Fruit fly (Drosophila melanogaster): ENCODE data around the gene CG9458.

Gene CG9458

dm6 chr3R:9867911-9868537, 48.3 kb upstream of the CG9458 start, which contains the start of gene Teh1 (continued):
- TF ChIP-seq HLH4C (GFP tag; IDR thresholded peaks at IDR 0.05; ENCODE audit: partially characterized antibody) (0 out of 3 replicates have a peak, but pooled peaks have one; percentile 44), Med (GFP tag) (peak; percentile 80), CG10274 (GFP tag; optimal IDR thresholded peaks at IDR 0.05) (no peak), CG4730 (GFP tag; IDR thresholded peaks at IDR 0.05) (no peak), CG4617 (GFP tag; optimal IDR thresholded peaks at IDR 0.05; ENCODE audit: borderline replicate concordance) (no peak), Ptx1 (GFP tag; IDR thresholded peaks at IDR 0.05) (no peak), crol (GFP tag; IDR thresholded peaks at IDR 0.05) (no peak), Dll (GFP tag; IDR thresholded peaks at IDR 0.05; ENCODE audit: partially characterized antibody) (0 out of 4 replicates have a peak, but pooled peaks have one; percentile 16), zen2 (GFP tag; IDR thresholded peaks at IDR 0.05; ENCODE audit: partially characterized antibody) (0 out of 3 replicates have a peak, but pooled peaks have one; percentile 38), CG10321 (GFP tag; IDR thresholded peaks at IDR 0.05) (no peak), CG30403 (GFP tag; optimal IDR thresholded peaks at IDR 0.05) (no peak), luna (GFP tag; optimal IDR thresholded peaks at IDR 0.05) (no peak), CG17802 (tag; optimal IDR thresholded peaks at IDR 0.05) (no peak), E2f1 (GFP tag; IDR thresholded peaks at IDR 0.05) (0 out of 2 replicates have a peak, but pooled peaks have one; percentile 7), z (GFP tag; IDR thresholded peaks at IDR 0.05) (no peak), unc-4 (GFP tag; IDR thresholded peaks at IDR 0.05; ENCODE audit: partially characterized antibody) (0 out of 2 replicates have a peak, but pooled peaks have one; percentile 28), MESR4 (GFP tag; optimal IDR thresholded peaks at IDR 0.05) (no peak), slbo (GFP tag; IDR thresholded peaks at IDR 0.05) (no peak), Adf1 (GFP tag; IDR thresholded peaks at IDR 0.05) (peak; percentile 95), dysf (GFP tag; IDR thresholded peaks at IDR 0.05) (0 out of 3 replicates have a peak, but pooled peaks have one; percentile 19), mld (GFP tag; IDR thresholded peaks at IDR 0.05; ENCODE audit: partially characterized antibody) (0 out of 3 replicates have a peak, but pooled peaks have one; percentile 41), Bgb (GFP tag; IDR thresholded peaks at IDR 0.05; ENCODE audit: partially characterized antibody) (peak; percentile 44; the same call in 1 of the 2 replicates), Atf6 (GFP tag; IDR thresholded peaks at IDR 0.05) (peak; percentile 37; the same call in 1 of the 2 replicates), al (GFP tag; IDR thresholded peaks at IDR 0.05) (no peak)

DNA sequence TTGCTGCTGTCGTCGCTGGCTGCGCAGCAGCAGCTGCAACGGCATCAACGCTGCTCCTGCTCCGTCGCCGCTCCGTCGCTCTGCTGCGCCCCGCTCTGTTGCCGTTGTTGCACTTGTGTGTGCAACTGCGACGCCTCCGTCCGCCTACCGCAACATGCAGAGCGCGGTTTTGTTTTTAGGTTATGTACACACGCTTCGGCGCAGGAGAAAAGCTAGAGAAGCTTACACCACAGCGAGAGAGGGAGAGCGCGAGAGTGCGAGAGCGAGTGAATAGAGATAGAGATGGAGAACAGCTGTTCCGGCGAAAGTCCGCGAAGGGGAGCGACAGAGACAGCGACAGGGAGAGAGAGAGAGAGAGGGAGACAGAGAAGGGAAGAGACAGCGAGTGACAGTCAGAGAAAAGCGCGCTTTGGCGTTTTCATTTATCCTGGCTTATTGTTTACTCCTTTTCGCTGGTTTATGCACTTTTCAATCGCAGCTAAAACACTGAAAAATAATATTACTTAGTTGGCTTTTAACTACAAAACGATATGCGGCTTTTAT, 46.2 kb upstream of the CG9458 start:
- TF ChIP-seq prd (optimal IDR thresholded peaks at IDR 0.05) (no peak), prd (GFP tag; IDR thresholded peaks at IDR 0.05) (no peak), ssp (GFP tag; IDR thresholded peaks at IDR 0.05) (no peak), HLH4C (GFP tag; IDR thresholded peaks at IDR 0.05; ENCODE audit: partially characterized antibody) (no peak), slou (GFP tag; optimal IDR thresholded peaks at IDR 0.05) (no peak), Meics (GFP tag; optimal IDR thresholded peaks at IDR 0.05) (no peak), sr (GFP tag; IDR thresholded peaks at IDR 0.05) (no peak), CG2202 (tag; optimal IDR thresholded peaks at IDR 0.05) (no peak), trh (GFP tag; optimal IDR thresholded peaks at IDR 0.05) (no peak), PHDP (tag; optimal IDR thresholded peaks at IDR 0.05) (no peak), Sox102F (GFP tag; optimal IDR thresholded peaks at IDR 0.05) (no peak), Ada2b (GFP tag; IDR thresholded peaks at IDR 0.05) (no peak), CG7786 (GFP tag; optimal IDR thresholded peaks at IDR 0.05) (no peak), CG11696 (GFP tag; IDR thresholded peaks at IDR 0.05) (no peak), CG10431 (GFP tag; optimal IDR thresholded peaks at IDR 0.05) (no peak), CG12744 (GFP tag; optimal IDR thresholded peaks at IDR 0.05) (no peak), yki (optimal IDR thresholded peaks at IDR 0.05) (peak; percentile 18), Hr78 (GFP tag; optimal IDR thresholded peaks at IDR 0.05) (no peak), bcd (GFP tag; optimal IDR thresholded peaks at IDR 0.05) (no peak), Rfx (GFP tag; IDR thresholded peaks at IDR 0.05) (no peak), chinmo (GFP tag; IDR thresholded peaks at IDR 0.05; ENCODE audit: partially characterized antibody) (0 out of 4 replicates have a peak, but pooled peaks have one; percentile 52), Taf1 (GFP tag; IDR thresholded peaks at IDR 0.05) (no peak), CG5953 (GFP tag; IDR thresholded peaks at IDR 0.05) (no peak), gsb-n (tag; optimal IDR thresholded peaks at IDR 0.05) (no peak), Ets97D (GFP tag; optimal IDR thresholded peaks at IDR 0.05) (no peak), knrl (GFP tag; IDR thresholded peaks at IDR 0.05; ENCODE audit: partially characterized antibody) (no peak), luna (GFP tag; optimal IDR thresholded peaks at IDR 0.05) (no peak), z (GFP tag; IDR thresholded peaks at IDR 0.05) (no peak)
